Worm (Caenorhabditis elegans) whole organism, L1 larva: ENCODE data around the gene B0464.6.

Experiments
- aha-1 ChIP-seq: fragments of 150-350 bp; optimal IDR thresholded peaks from 2 replicates; lab custom pipeline; 2014; ENCODE audit warnings: missing biosample characterization, missing genetic modification characterization
- blmp-1 ChIP-seq: fragments of 150-350 bp; optimal IDR thresholded peaks from 2 replicates; lab custom pipeline; 2014; ENCODE audit warnings: missing biosample characterization, missing genetic modification characterization
- ceh-82 ChIP-seq, 3 experiments: fragments of 150-350 bp in 1 of 3; sonication (generic microtip) in 2 of 3; optimal IDR thresholded peaks; 2 replicates each; lab custom pipeline; 2014 to 2017; ENCODE audit warnings: missing biosample characterization in 3 of 3, missing genetic modification characterization in 3 of 3
- ces-1 ChIP-seq: fragments of 150-350 bp; optimal IDR thresholded peaks from 2 replicates; lab custom pipeline; 2014; ENCODE audit warnings: missing biosample characterization, missing genetic modification reagents, missing genetic modification characterization
- dpl-1 ChIP-seq, 3 experiments: fragments of 150-350 bp in 2 of 3; sonication (generic microtip) in 1 of 3; optimal IDR thresholded peaks; 2 replicates each; lab custom pipeline; 2014 to 2017; ENCODE audit warnings: missing biosample characterization in 3 of 3, missing genetic modification characterization in 3 of 3, missing genetic modification reagents in 3 of 3
- efl-1 ChIP-seq, 4 experiments: fragments of 150-350 bp; optimal IDR thresholded peaks in 3 of 4; peaks in 1 of 4; 1 replicate in 1 of 4; 2 replicates in 3 of 4; lab custom pipeline; 2014; ENCODE audit warnings: missing biosample characterization in 2 of 4, missing genetic modification characterization in 2 of 4, missing genetic modification reagents in 2 of 4
- efl-3 ChIP-seq: fragments of 200-800 bp; sonication (Bioruptor generic); optimal IDR thresholded peaks from 2 replicates; lab custom pipeline; 2018; ENCODE audit warnings: mild to moderate bottlenecking, missing genetic modification characterization, missing compliant biosample characterization
- egl-27 ChIP-seq, 2 experiments: fragments of 150-350 bp in 1 of 2; sonication (generic microtip); optimal IDR thresholded peaks; 3 replicates each; lab custom pipeline; 2017 to 2018; ENCODE audit warnings: missing biosample characterization in 2 of 2, missing genetic modification characterization in 2 of 2, missing genetic modification reagents in 2 of 2
- elt-3 ChIP-seq, 6 experiments: fragments of 150-350 bp in 1 of 6; sonication (generic microtip); optimal IDR thresholded peaks; 2 replicates each; lab custom pipeline; 2017 to 2018; ENCODE audit warnings: missing biosample characterization in 6 of 6, missing genetic modification characterization in 6 of 6, inconsistent platforms in 1 of 6
- fkh-4 ChIP-seq: sonication (generic microtip); optimal IDR thresholded peaks from 2 replicates; lab custom pipeline; 2016; ENCODE audit warnings: missing compliant biosample characterization, missing genetic modification characterization, borderline replicate concordance
- fos-1 ChIP-seq: fragments of 150-350 bp; optimal IDR thresholded peaks from 2 replicates; lab custom pipeline; 2014; ENCODE audit warnings: missing biosample characterization, missing genetic modification characterization
- irx-1 ChIP-seq: sonication (generic microtip); optimal IDR thresholded peaks from 2 replicates; lab custom pipeline; 2016; ENCODE audit warnings: missing genetic modification characterization, missing compliant biosample characterization
- jun-1 ChIP-seq: fragments of 150-350 bp; optimal IDR thresholded peaks from 2 replicates; lab custom pipeline; 2014; ENCODE audit warnings: missing biosample characterization, missing genetic modification reagents, missing genetic modification characterization
- lin-13 ChIP-seq: fragments of 150-350 bp; optimal IDR thresholded peaks from 2 replicates; lab custom pipeline; 2014; ENCODE audit warnings: missing biosample characterization, missing genetic modification reagents, missing genetic modification characterization
- lin-14 ChIP-seq: fragments of 200-800 bp; sonication (Bioruptor generic); optimal IDR thresholded peaks from 2 replicates; lab custom pipeline; 2018; ENCODE audit warnings: mild to moderate bottlenecking, missing genetic modification characterization, moderate library complexity, missing compliant biosample characterization
- lin-35 ChIP-seq, 2 experiments: fragments of 150-350 bp; optimal IDR thresholded peaks; 2 replicates each; lab custom pipeline; 2014; ENCODE audit warnings: missing biosample characterization in 2 of 2, missing genetic modification characterization in 2 of 2, missing genetic modification reagents in 2 of 2
- lin-39 ChIP-seq: fragments of 150-350 bp; optimal IDR thresholded peaks from 2 replicates; lab custom pipeline; 2014; ENCODE audit warnings: missing biosample characterization, missing genetic modification reagents, missing genetic modification characterization
- lir-3 ChIP-seq: sonication (generic microtip); optimal IDR thresholded peaks from 2 replicates; lab custom pipeline; 2016; ENCODE audit warnings: mild to moderate bottlenecking, missing genetic modification characterization, moderate library complexity, missing compliant biosample characterization; ENCODE audit not compliant: poor library complexity
- lsy-2 ChIP-seq, 2 experiments: fragments of 150-350 bp; optimal IDR thresholded peaks; 2 replicates each; lab custom pipeline; 2014; ENCODE audit warnings: missing biosample characterization in 2 of 2, missing genetic modification characterization in 2 of 2
- mdl-1 ChIP-seq, 2 experiments: fragments of 150-350 bp; optimal IDR thresholded peaks; 2 replicates each; lab custom pipeline; 2014 to 2017; ENCODE audit warnings: missing biosample characterization in 2 of 2, missing genetic modification characterization in 2 of 2, inconsistent platforms in 1 of 2
- mep-1 ChIP-seq: fragments of 150-350 bp; optimal IDR thresholded peaks from 2 replicates; lab custom pipeline; 2014; ENCODE audit warnings: missing biosample characterization, missing genetic modification characterization
- nhr-11 ChIP-seq: fragments of 150-350 bp; optimal IDR thresholded peaks from 2 replicates; lab custom pipeline; 2014; ENCODE audit warnings: missing biosample characterization, missing genetic modification characterization
- nhr-20 ChIP-seq: sonication (generic microtip); optimal IDR thresholded peaks from 2 replicates; lab custom pipeline; 2016; ENCODE audit warnings: mild to moderate bottlenecking, missing genetic modification characterization, missing compliant biosample characterization
- nhr-71 ChIP-seq: sonication (generic microtip); optimal IDR thresholded peaks from 2 replicates; lab custom pipeline; 2016; ENCODE audit warnings: mild to moderate bottlenecking, missing genetic modification characterization, moderate library complexity, missing compliant biosample characterization
- nhr-85 ChIP-seq: sonication (generic microtip); peaks from one replicate; lab custom pipeline; 2016; ENCODE audit warnings: missing genetic modification characterization, inconsistent platforms, missing compliant biosample characterization
- nhr-90 ChIP-seq: sonication (generic microtip); optimal IDR thresholded peaks from 2 replicates; lab custom pipeline; 2016; ENCODE audit warnings: mild to moderate bottlenecking, missing genetic modification characterization, missing compliant biosample characterization; ENCODE audit not compliant: poor library complexity
- pag-3 ChIP-seq: sonication (generic microtip); optimal IDR thresholded peaks from 2 replicates; lab custom pipeline; 2017; ENCODE audit warnings: missing genetic modification characterization, mild to moderate bottlenecking, missing compliant biosample characterization, antibody characterized with exemption, borderline replicate concordance; ENCODE audit not compliant: insufficient read depth
- pqm-1 ChIP-seq: sonication (generic microtip); optimal IDR thresholded peaks from 3 replicates; lab custom pipeline; 2017; ENCODE audit warnings: missing biosample characterization, missing genetic modification characterization
- snpc-4 ChIP-seq: fragments of 150-350 bp; optimal IDR thresholded peaks from 2 replicates; lab custom pipeline; 2014; ENCODE audit warnings: missing biosample characterization, missing genetic modification characterization
- snu-23 ChIP-seq: sonication (generic microtip); optimal IDR thresholded peaks from 2 replicates; lab custom pipeline; 2016; ENCODE audit warnings: missing genetic modification characterization, missing compliant biosample characterization
- sox-4 ChIP-seq: sonication (generic microtip); optimal IDR thresholded peaks from 2 replicates; lab custom pipeline; 2016; ENCODE audit warnings: missing genetic modification characterization, missing compliant biosample characterization
- swsn-7 ChIP-seq: sonication (generic microtip); optimal IDR thresholded peaks from 2 replicates; lab custom pipeline; 2016; ENCODE audit warnings: missing genetic modification characterization, missing compliant biosample characterization
- unc-98 ChIP-seq: fragments of 200-800 bp; sonication (Bioruptor generic); IDR thresholded peaks from 2 replicates; pipeline ENCODE4 v1.3.6; 2022; ENCODE audit warnings: missing genetic modification characterization, missing compliant biosample characterization
- xbp-1 ChIP-seq: sonication (generic microtip); optimal IDR thresholded peaks from 2 replicates; lab custom pipeline; 2016; ENCODE audit warnings: missing genetic modification characterization, missing compliant biosample characterization
- zip-4 ChIP-seq: fragments of 200-800 bp; sonication (Bioruptor generic); optimal IDR thresholded peaks from 2 replicates; lab custom pipeline; 2018; ENCODE audit warnings: mild to moderate bottlenecking, missing genetic modification characterization, moderate library complexity, missing compliant biosample characterization

Gene B0464.6

DNA sequence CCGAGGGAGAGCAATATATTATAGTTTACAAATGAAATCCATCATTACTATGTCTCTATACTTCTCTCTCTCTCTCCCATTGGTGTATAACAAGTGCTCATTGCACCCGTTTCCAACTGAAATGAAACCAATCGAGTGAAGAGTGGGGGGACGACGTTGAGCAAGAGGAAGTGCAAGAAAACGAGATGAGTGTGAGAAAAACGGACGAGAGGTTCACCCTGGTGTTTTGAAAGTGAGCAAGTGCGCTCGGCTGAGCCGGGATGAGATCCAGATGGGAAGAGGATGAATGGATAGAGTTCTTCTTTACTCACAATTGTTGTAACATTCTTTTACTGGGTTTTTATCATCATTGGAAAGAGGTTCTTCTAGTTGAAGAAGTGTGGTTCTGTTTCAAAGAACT lies 18.0 kb upstream of the B0464.6 start (continued):
- TF ChIP-seq ceh-82 (tag; optimal IDR thresholded peaks at IDR 0.05; lab: Kevin White, UChicago) (peak in 1 of 3 experiments; percentile 49), xbp-1 (tag; lab: Kevin White, UChicago) (peak; percentile 14), lin-35 (GFP tag; optimal IDR thresholded peaks at IDR 0.05; lab: Kevin White, UChicago) (peak in 1 of 2 experiments; percentile 32), nhr-71 (tag; lab: Kevin White, UChicago) (peak; percentile 50)

DNA sequence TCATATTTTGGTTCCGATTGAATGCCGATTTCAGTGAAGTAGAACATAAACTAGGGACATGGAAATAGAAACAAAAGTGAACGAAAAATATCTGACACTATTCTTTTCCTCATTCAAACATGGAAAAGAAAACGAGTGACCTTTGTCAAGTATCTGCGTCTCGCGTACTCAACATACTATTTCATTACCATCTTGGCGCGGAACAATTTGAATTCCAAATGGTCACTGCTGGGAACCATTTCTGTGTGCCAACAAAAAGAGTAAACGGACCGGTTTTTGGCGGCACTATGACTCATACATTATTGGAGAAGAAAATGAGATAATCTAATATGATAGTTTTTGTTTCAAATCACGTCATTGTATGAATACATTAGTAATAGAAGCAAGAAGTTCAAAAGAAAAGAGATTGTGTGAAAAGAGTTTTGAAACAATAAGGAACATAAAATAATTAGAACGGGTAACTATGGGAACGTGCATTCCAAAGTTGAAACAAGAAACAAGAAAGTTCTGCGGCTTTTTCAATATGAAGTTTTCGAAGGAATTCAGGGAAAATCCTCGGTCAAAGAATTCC lies 16.7 kb upstream of the B0464.6 start:
- TF ChIP-seq dpl-1 (GFP tag; optimal IDR thresholded peaks at IDR 0.05; lab: Kevin White, UChicago) (peak in 1 of 3 experiments; percentile 3), fkh-4 (tag; lab: Kevin White, UChicago) (no peak), nhr-11 (tag; lab: Kevin White, UChicago) (no peak), lin-13 (GFP tag; lab: Kevin White, UChicago) (peak; percentile 4), ces-1 (no peak), swsn-7 (tag; lab: Kevin White, UChicago) (no peak), nhr-85 (tag; lab: Kevin White, UChicago) (peak; percentile 51), irx-1 (tag; lab: Kevin White, UChicago) (no peak), lir-3 (no peak), nhr-90 (tag; lab: Kevin White, UChicago) (no peak), pag-3 (tag; lab: Kevin White, UChicago) (no peak), lin-14 (GFP tag; lab: Kevin White, UChicago) (peak; percentile 67), lsy-2 (tag; optimal IDR thresholded peaks at IDR 0.05; lab: Kevin White, UChicago) (peak in 1 of 2 experiments; percentile 6), unc-98 (GFP tag; lab: Robert Waterston, UW) (no peak), efl-1 (optimal IDR thresholded peaks at IDR 0.05; lab: Kevin White, UChicago) (no peak), efl-1 (GFP tag; optimal IDR thresholded peaks at IDR 0.05 in 1 of 2; lab: Kevin White, UChicago) (peak in 1 of 2 experiments; percentile 84), mdl-1 (tag; optimal IDR thresholded peaks at IDR 0.05; lab: Kevin White, UChicago) (no peak), snu-23 (peak; percentile 7), sox-4 (tag; lab: Kevin White, UChicago) (no peak), mep-1 (tag; lab: Kevin White, UChicago) (peak; percentile 37), snpc-4 (tag; lab: Kevin White, UChicago) (no peak), blmp-1 (peak; percentile 39)

ce11 chrIII:9476564-9476963 lies 10.8 kb upstream of the B0464.6 start:
- TF ChIP-seq dpl-1 (GFP tag; optimal IDR thresholded peaks at IDR 0.05; lab: Kevin White, UChicago), result no peak
- TF ChIP-seq aha-1 (tag; lab: Kevin White, UChicago), result no peak
- no peak for TF ChIP-seq nhr-90 (tag; lab: Kevin White, UChicago)
- TF ChIP-seq egl-27 (tag; optimal IDR thresholded peaks at IDR 0.05; lab: Kevin White, UChicago), result no peak
- TF ChIP-seq xbp-1 (tag; lab: Kevin White, UChicago), result no peak
- no peak for TF ChIP-seq efl-3 (GFP tag; lab: Kevin White, UChicago)

DNA sequence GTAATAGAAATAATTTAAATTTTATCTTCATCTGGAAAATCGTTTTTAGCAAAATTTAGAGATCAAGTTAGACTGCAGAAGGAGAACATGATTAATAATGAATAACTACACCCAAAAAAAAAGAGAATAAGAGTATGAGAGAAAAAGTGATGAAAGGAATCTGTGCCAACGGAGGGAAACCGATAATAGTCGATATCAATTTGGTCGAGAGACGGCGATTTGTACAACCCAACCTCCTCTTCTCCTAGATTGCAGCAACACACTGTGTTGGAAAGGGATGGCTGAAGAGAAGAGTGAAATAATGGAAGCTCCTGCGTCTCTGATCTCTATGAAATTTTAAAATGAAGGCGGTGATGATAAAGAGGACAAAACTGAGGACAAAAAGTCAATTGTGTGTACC lies 8.7 kb upstream of the B0464.6 start:
- TF ChIP-seq zip-4 (GFP tag; lab: Kevin White, UChicago) (no peak), nhr-20 (tag; lab: Kevin White, UChicago) (no peak), lin-14 (GFP tag; lab: Kevin White, UChicago) (peak; percentile 23), ces-1 (no peak), snpc-4 (tag; lab: Kevin White, UChicago) (no peak), lin-39 (no peak), efl-1 (optimal IDR thresholded peaks at IDR 0.05; lab: Kevin White, UChicago) (no peak), efl-1 (GFP tag; optimal IDR thresholded peaks at IDR 0.05 in 1 of 2; lab: Kevin White, UChicago) (peak in 1 of 2 experiments; percentile 56), elt-3 (tag; optimal IDR thresholded peaks at IDR 0.05; lab: Kevin White, UChicago) (peak in 1 of 6 experiments; percentile 26), pqm-1 (peak; percentile 60), blmp-1 (peak; percentile 16), fos-1 (tag; lab: Kevin White, UChicago) (no peak), lin-13 (GFP tag; lab: Kevin White, UChicago) (no peak), jun-1 (tag; lab: Kevin White, UChicago) (peak; percentile 16)
